Worm (Caenorhabditis elegans) whole organism, L1 larva: Measurements from ENCODE around the gene Y15E3A.4.

Experiments used
- C04F5.9 ChIP-seq: sonication (generic microtip); optimal IDR thresholded peaks from 2 replicates; lab custom pipeline; 2016; ENCODE audit warnings: missing genetic modification characterization, missing compliant biosample characterization
- ama-1 ChIP-seq: fragments of 150-350 bp; optimal IDR thresholded peaks from 2 replicates; lab custom pipeline; 2014
- ces-1 ChIP-seq: fragments of 150-350 bp; optimal IDR thresholded peaks from 2 replicates; lab custom pipeline; 2014; ENCODE audit warnings: missing biosample characterization, missing genetic modification reagents, missing genetic modification characterization
- fos-1 ChIP-seq: fragments of 150-350 bp; optimal IDR thresholded peaks from 2 replicates; lab custom pipeline; 2014; ENCODE audit warnings: missing biosample characterization, missing genetic modification characterization
- hpl-2 ChIP-seq: fragments of 150-350 bp; optimal IDR thresholded peaks from 2 replicates; lab custom pipeline; 2014; ENCODE audit warnings: missing biosample characterization, missing genetic modification reagents, missing genetic modification characterization
- lin-13 ChIP-seq: fragments of 150-350 bp; optimal IDR thresholded peaks from 2 replicates; lab custom pipeline; 2014; ENCODE audit warnings: missing biosample characterization, missing genetic modification reagents, missing genetic modification characterization
- lin-15B ChIP-seq: fragments of 150-350 bp; sonication (generic microtip); optimal IDR thresholded peaks from 3 replicates; lab custom pipeline; 2014; ENCODE audit warnings: missing biosample characterization, missing genetic modification characterization
- nhr-11 ChIP-seq: fragments of 150-350 bp; optimal IDR thresholded peaks from 2 replicates; lab custom pipeline; 2014; ENCODE audit warnings: missing biosample characterization, missing genetic modification characterization
- nhr-12 ChIP-seq: sonication (generic microtip); optimal IDR thresholded peaks from 2 replicates; lab custom pipeline; 2017; ENCODE audit warnings: missing biosample characterization, missing genetic modification characterization
- nhr-76 ChIP-seq: sonication (generic microtip); optimal IDR thresholded peaks from 2 replicates; lab custom pipeline; 2017; ENCODE audit warnings: missing biosample characterization, missing genetic modification characterization
- nhr-84 ChIP-seq: sonication (generic microtip); optimal IDR thresholded peaks from 2 replicates; lab custom pipeline; 2017; ENCODE audit warnings: missing biosample characterization, missing genetic modification characterization
- snu-23 ChIP-seq: sonication (generic microtip); optimal IDR thresholded peaks from 2 replicates; lab custom pipeline; 2016; ENCODE audit warnings: missing genetic modification characterization, missing compliant biosample characterization
- unc-130 ChIP-seq: fragments of 150-350 bp; optimal IDR thresholded peaks from 2 replicates; lab custom pipeline; 2017; ENCODE audit warnings: missing biosample characterization, missing genetic modification characterization, inconsistent platforms
- ztf-11 ChIP-seq, 2 experiments: sonication (generic microtip); optimal IDR thresholded peaks; 2 replicates each; lab custom pipeline; 2016 to 2017; ENCODE audit warnings: missing genetic modification characterization in 2 of 2, missing biosample characterization in 1 of 2, missing compliant biosample characterization in 1 of 2

DNA sequence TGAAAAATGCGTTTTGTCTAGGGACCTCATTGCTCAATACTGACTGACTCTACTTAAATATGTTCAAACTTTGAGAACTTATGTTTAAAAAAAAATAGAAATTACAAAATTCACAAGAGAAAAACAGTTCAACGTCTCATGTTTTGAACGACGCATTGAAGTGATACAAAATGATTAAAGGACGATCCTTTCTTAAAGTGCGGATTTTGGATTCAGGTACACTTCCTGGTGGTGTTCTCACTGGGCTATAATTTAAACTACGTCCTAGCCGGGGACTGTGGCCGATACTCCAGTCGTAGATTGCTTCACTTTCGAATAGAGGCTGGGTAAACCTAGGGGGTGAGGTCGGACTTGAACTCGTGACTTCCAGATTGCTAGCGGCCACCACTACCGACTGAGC lies 4.9 kb downstream of the Y15E3A.4 start:
- TF ChIP-seq ztf-11 (tag; optimal IDR thresholded peaks at IDR 0.05; lab: Kevin White, UChicago), result no peak
- TF ChIP-seq hpl-2 (GFP tag; lab: Kevin White, UChicago), result no peak
- no peak for TF ChIP-seq unc-130 (tag; lab: Kevin White, UChicago)
- no peak for TF ChIP-seq nhr-84 (tag; lab: Kevin White, UChicago)
- TF ChIP-seq lin-13 (GFP tag; lab: Kevin White, UChicago), result no peak
- no peak for TF ChIP-seq snu-23
- no peak for TF ChIP-seq nhr-76 (tag; lab: Kevin White, UChicago)
- no peak for TF ChIP-seq C04F5.9
- TF ChIP-seq nhr-11 (tag; lab: Kevin White, UChicago), result no peak
- TF ChIP-seq lin-15B, result no peak
- TF ChIP-seq nhr-12 (tag; lab: Kevin White, UChicago), result no peak
- TF ChIP-seq ces-1 (GFP tag; lab: Kevin White, UChicago), result no peak
- no peak for TF ChIP-seq fos-1 (tag; lab: Kevin White, UChicago)
- TF ChIP-seq ama-1 (lab: Kevin White, UChicago), result no peak
